Fruit fly (Drosophila melanogaster): ENCODE results near the gene bigmax.

The bigmax gene

DNA sequence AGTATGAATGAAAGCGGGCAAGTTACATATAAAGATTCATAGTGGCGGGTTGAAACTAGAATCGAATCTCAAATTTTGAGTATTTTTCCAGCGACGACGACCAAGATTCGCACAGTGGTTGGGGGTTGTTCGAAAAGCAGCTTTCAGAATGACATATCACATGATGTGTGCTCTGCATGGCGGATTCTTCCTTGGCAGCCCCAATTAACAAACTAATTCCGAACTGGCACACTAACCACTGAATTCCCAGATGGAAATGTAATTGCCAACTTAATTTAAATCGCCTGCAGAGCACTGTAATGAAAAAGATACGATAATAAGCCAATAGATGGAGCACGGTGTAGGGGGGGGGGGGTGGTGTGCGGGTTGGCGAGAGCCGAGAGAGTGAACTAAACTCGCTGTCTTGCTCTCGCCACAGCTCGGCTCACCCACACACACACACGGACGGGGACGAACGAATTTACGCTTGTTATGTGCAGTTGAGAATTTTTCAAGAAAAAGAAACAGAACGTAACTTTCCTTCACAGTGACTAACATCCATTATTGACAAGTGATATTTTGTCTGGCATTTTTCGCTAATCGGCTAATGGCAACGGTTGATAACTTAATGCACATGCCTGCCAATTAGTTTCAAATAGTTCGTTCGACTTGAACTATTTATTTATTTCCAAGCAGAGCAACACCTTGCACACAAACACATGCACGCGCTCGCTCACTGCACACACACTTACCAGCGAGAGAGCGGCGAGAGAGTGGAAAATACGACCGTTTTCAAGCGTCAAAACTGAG is 7.1 kb downstream of the bigmax start (continued):
- TF ChIP-seq vnd (GFP tag; IDR thresholded peaks at IDR 0.05; ENCODE audit: partially characterized antibody) (peak; percentile 59; the same call in 2 of the 3 replicates), klu (GFP tag; IDR thresholded peaks at IDR 0.05) (peak; percentile 86), CG1792 (GFP tag; optimal IDR thresholded peaks at IDR 0.05) (peak; percentile 92), CG8478 (optimal IDR thresholded peaks at IDR 0.05) (peak; percentile 82), bsh (GFP tag; optimal IDR thresholded peaks at IDR 0.05) (peak; percentile 94 to 98), CG7357 (GFP tag; IDR thresholded peaks at IDR 0.05) (peak; percentile 90), Mrtf (GFP tag; IDR thresholded peaks at IDR 0.05) (peak; percentile 97), Dek (tag; optimal IDR thresholded peaks at IDR 0.05) (peak; percentile 93), ab (GFP tag; optimal IDR thresholded peaks at IDR 0.05) (peak; percentile 65), Fer3 (tag; optimal IDR thresholded peaks at IDR 0.05) (peak; percentile 96), otp (GFP tag; IDR thresholded peaks at IDR 0.05) (peak; percentile 95), CG4820 (GFP tag; optimal IDR thresholded peaks at IDR 0.05) (peak; percentile 90), sob (GFP tag; IDR thresholded peaks at IDR 0.05) (peak; percentile 94), HmgZ (tag; optimal IDR thresholded peaks at IDR 0.05) (peak; percentile 98), Dp (GFP tag; optimal IDR thresholded peaks at IDR 0.05) (peak; percentile 22), nerfin-1 (tag; optimal IDR thresholded peaks at IDR 0.05) (peak; percentile 80), CG10274 (GFP tag; optimal IDR thresholded peaks at IDR 0.05) (peak; percentile 87), CG2120 (GFP tag; optimal IDR thresholded peaks at IDR 0.05) (peak; percentile 98), Pdp1 (GFP tag; optimal IDR thresholded peaks at IDR 0.05) (peak; percentile 89 to 96), CG15601 (tag; optimal IDR thresholded peaks at IDR 0.05) (peak; percentile 87), mirr (GFP tag; optimal IDR thresholded peaks at IDR 0.05) (peak; percentile 87), sc (optimal IDR thresholded peaks at IDR 0.05) (no peak), sc (GFP tag; optimal IDR thresholded peaks at IDR 0.05) (peak; percentile 90), CG30020 (tag; optimal IDR thresholded peaks at IDR 0.05) (peak; percentile 48), gcm2 (GFP tag; optimal IDR thresholded peaks at IDR 0.05) (peak; percentile 89), nom (GFP tag; optimal IDR thresholded peaks at IDR 0.05) (peak; percentile 88), TFAM (GFP tag; optimal IDR thresholded peaks at IDR 0.05) (peak; percentile 82), CG3065 (GFP tag; optimal IDR thresholded peaks at IDR 0.05) (peak; percentile 85), Drgx (GFP tag; IDR thresholded peaks at IDR 0.05) (peak; percentile 98), CG17829 (tag; optimal IDR thresholded peaks at IDR 0.05) (peak; percentile 87), Atf-2 (GFP tag; optimal IDR thresholded peaks at IDR 0.05) (peak; percentile 94), Sry-β (GFP tag; optimal IDR thresholded peaks at IDR 0.05) (peak; percentile 13), dmrt99B (tag; optimal IDR thresholded peaks at IDR 0.05) (peak; percentile 97), Six4 (GFP tag; optimal IDR thresholded peaks at IDR 0.05) (peak; percentile 92), CG11560 (tag; IDR thresholded peaks at IDR 0.05) (peak; percentile 85), sisA (GFP tag; IDR thresholded peaks at IDR 0.05) (peak; percentile 97), scrt (GFP tag; optimal IDR thresholded peaks at IDR 0.05) (peak; percentile 90), CG2889 (GFP tag; IDR thresholded peaks at IDR 0.05) (peak; percentile 97), Lhr (GFP tag; optimal IDR thresholded peaks at IDR 0.05) (peak; percentile 66), Xrp1 (GFP tag; IDR thresholded peaks at IDR 0.05) (peak; percentile 98), ewg (GFP tag; optimal IDR thresholded peaks at IDR 0.05) (peak; percentile 92), CG1602 (GFP tag; optimal IDR thresholded peaks at IDR 0.05) (peak; percentile 91), Nf-YB (GFP tag; optimal IDR thresholded peaks at IDR 0.05) (peak; percentile 81), luna (GFP tag; optimal IDR thresholded peaks at IDR 0.05) (peak; percentile 89), pho (GFP tag; optimal IDR thresholded peaks at IDR 0.05) (peak; percentile 94), lab (GFP tag; optimal IDR thresholded peaks at IDR 0.05) (peak; percentile 98), CG34376 (GFP tag; optimal IDR thresholded peaks at IDR 0.05) (peak; percentile 96), CG6654 (GFP tag; optimal IDR thresholded peaks at IDR 0.05) (peak; percentile 86), Lim3 (GFP tag; IDR thresholded peaks at IDR 0.05) (peak; percentile 86)

Data from whole organism, embryonic.